Worm (Caenorhabditis elegans): ENCODE measurements around the gene clec-55.

DNA sequence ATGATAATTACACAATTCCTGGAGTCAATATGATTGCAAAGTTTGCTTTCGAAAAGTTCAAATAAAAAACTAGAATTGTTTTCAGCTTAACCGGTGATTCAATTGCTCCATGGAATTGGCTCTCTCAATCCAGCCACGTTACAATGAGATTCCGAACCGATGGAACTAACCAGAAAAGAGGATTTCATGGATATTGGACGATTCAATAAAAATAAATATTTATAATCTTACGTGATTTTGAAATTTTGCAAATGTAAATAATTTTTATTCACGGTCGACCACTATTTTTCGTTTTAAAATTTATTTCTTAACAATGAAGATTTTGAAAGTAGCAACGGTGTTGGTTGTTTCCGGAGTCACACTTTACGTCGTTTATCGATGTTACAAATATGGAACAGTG, 2.9 kb downstream of the clec-55 start, which contains the start of gene R02D5.10:
- TF ChIP-seq snpc-4 (tag; optimal IDR thresholded peaks at IDR 0.05) (no peak), blmp-1 (tag; optimal IDR thresholded peaks at IDR 0.05) (no peak), unc-62 (GFP tag; optimal IDR thresholded peaks at IDR 0.05) (no peak), nhr-28 (tag; optimal IDR thresholded peaks at IDR 0.05) (no peak), elt-3 (tag; optimal IDR thresholded peaks at IDR 0.05) (no peak)
